Worm (Caenorhabditis elegans): ENCODE data around the gene srj-44.

Gene srj-44

DNA sequence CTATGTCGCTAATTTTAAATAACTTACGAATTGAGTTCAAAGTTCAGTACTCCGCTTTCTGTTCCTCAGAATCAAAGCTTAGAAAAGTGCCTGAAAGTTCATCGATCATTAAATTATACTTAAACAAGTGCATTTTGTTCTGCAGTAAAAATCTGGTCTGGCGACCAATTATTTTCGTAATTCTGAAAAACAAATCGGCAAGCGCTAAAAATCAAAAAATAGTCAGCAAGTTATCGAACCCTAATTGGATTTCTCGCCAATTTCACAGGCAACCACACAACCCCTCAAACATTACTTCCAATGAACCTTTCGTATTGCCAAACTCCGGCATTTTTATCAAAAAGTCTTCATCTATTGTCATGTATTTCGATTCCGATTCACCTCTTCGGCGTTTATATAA lies 17.4 kb upstream of the srj-44 start, which contains the start of gene srh-272:
srh-272 (plus strand) TSS at position 301 of the 400 bp plus-strand sequence.
- TF ChIP-seq med-1 (GFP tag; optimal IDR thresholded peaks at IDR 0.05; ENCODE audit: insufficient read depth): no peak
- no peak for TF ChIP-seq cog-1 (tag; optimal IDR thresholded peaks at IDR 0.05)
- no peak for TF ChIP-seq flt-1 (GFP tag; IDR thresholded peaks at IDR 0.05)
- no peak for TF ChIP-seq ztf-29 (GFP tag; IDR thresholded peaks at IDR 0.05)
- TF ChIP-seq T22C8.4 (GFP tag; IDR thresholded peaks at IDR 0.05): no peak
- no peak for TF ChIP-seq tab-1 (GFP tag; IDR thresholded peaks at IDR 0.05)
- no peak for TF ChIP-seq ztf-23 (GFP tag; IDR thresholded peaks at IDR 0.05)

DNA sequence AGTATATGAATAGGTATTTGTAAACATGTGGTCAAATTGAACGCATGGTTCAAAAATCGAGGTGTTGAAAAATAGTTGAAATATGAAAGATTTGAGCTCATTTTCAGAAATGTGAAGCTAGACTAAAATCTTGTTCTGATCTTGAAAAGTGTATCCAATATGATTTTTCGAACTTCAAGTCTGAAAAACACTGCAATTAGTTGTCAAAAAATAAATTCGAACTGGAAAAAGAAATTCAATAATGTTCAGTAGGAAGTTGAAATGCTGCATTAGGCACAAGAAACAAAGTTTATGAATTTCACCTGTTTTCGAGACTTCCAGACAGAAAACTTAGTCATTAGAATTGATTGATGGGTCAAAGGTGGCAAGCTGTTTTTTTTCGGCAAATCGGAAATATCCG lies 15.8 kb upstream of the srj-44 start, which contains the start of gene srh-270:
srh-270 (minus strand) TSS at position 101 of the 400 bp plus-strand sequence.
- TF ChIP-seq cog-1 (tag; optimal IDR thresholded peaks at IDR 0.05): no peak
- TF ChIP-seq klf-2 (GFP tag; conservative IDR thresholded peaks at IDR 0.05): no peak

DNA sequence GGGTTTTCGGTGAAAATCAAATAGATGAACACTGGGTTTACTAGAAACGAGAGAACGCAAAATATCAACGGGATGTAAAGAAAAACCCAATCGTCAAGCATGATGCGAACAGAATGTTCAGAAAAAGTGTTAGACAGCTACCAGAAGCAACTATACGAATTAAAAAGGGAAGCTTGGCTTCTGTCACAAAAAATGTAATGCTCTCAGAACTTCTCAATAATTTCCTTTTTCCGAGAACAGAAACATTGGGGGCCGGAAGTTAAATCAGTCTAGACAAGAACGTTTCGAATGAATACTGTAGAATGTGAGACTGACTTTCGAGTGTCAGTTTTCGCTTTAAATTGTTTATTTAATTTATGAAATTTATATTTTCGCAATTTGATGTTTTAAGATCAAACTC lies 14.1 kb upstream of the srj-44 start, which contains the start of gene srj-54:
srj-54 (minus strand) TSS at position 101 of the 400 bp plus-strand sequence.
- TF ChIP-seq ztf-29 (GFP tag; IDR thresholded peaks at IDR 0.05) (no peak), ref-1 (GFP tag; conservative IDR thresholded peaks at IDR 0.05) (no peak), ztf-23 (GFP tag; IDR thresholded peaks at IDR 0.05) (no peak), klf-2 (GFP tag; conservative IDR thresholded peaks at IDR 0.05) (no peak), tab-1 (GFP tag; IDR thresholded peaks at IDR 0.05) (no peak), flt-1 (GFP tag; IDR thresholded peaks at IDR 0.05) (no peak), T22C8.4 (GFP tag; IDR thresholded peaks at IDR 0.05) (no peak), cog-1 (tag; optimal IDR thresholded peaks at IDR 0.05) (no peak), med-1 (GFP tag; optimal IDR thresholded peaks at IDR 0.05; ENCODE audit: insufficient read depth) (no peak)

DNA sequence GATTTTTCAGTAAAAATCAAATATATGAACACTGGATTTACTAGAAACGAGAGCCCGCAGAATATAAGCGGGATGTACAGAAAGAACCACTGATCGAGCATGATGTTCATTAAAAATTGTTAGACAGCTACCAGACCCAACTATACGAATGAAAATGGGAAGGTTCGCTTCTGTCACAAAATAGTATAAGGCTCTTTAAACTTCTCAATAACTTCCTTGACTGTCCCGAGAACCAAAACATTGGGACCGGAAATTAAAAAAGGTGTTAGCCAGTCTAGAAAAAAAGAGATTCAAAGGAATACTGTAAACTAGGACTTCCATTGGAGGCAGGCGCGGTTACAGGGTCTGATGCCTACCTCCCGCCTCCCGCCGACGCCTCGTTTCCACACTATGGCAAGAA lies 12.2 kb upstream of the srj-44 start, which contains the start of gene srj-55:
srj-55 (minus strand) TSS at position 101 of the 400 bp plus-strand sequence.
- TF ChIP-seq tab-1 (GFP tag; IDR thresholded peaks at IDR 0.05) (no peak), flt-1 (GFP tag; IDR thresholded peaks at IDR 0.05) (no peak), ztf-29 (GFP tag; IDR thresholded peaks at IDR 0.05) (no peak), med-1 (GFP tag; optimal IDR thresholded peaks at IDR 0.05; ENCODE audit: insufficient read depth) (no peak), ref-1 (GFP tag; conservative IDR thresholded peaks at IDR 0.05) (no peak), klf-2 (GFP tag; conservative IDR thresholded peaks at IDR 0.05) (no peak), T22C8.4 (GFP tag; IDR thresholded peaks at IDR 0.05) (no peak), ztf-23 (GFP tag; IDR thresholded peaks at IDR 0.05) (no peak), cog-1 (tag; optimal IDR thresholded peaks at IDR 0.05) (no peak)

DNA sequence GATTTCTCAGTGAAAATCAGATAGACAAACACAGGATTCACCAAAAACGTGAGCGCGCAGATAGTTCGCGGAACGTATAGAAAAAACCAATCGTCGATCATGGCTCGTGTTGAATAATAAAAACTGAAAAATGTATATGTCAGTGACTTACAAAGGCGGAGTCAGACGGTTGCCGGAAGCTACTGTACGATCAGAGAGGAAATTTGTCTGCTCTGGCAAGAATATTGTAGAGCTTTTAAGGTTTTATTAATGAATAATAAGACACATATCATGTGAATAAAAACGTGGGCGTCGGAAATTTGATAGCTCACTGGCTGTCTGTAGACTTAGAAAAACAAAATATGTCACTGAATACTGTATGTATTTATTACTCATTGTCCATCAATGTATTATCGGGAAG lies 9.8 kb upstream of the srj-44 start, which contains the start of gene srj-57:
srj-57 (minus strand) TSS at position 101 of the 400 bp plus-strand sequence.
- no peak for TF ChIP-seq tab-1 (GFP tag; IDR thresholded peaks at IDR 0.05)
- no peak for TF ChIP-seq ztf-29 (GFP tag; IDR thresholded peaks at IDR 0.05)
- TF ChIP-seq med-1 (GFP tag; optimal IDR thresholded peaks at IDR 0.05; ENCODE audit: insufficient read depth): no peak
- no peak for TF ChIP-seq klf-2 (GFP tag; conservative IDR thresholded peaks at IDR 0.05)
- TF ChIP-seq ref-1 (GFP tag; conservative IDR thresholded peaks at IDR 0.05): no peak
- TF ChIP-seq flt-1 (GFP tag; IDR thresholded peaks at IDR 0.05): no peak
- no peak for TF ChIP-seq T22C8.4 (GFP tag; IDR thresholded peaks at IDR 0.05)
- TF ChIP-seq ztf-23 (GFP tag; IDR thresholded peaks at IDR 0.05): no peak
- TF ChIP-seq cog-1 (tag; optimal IDR thresholded peaks at IDR 0.05): no peak

DNA sequence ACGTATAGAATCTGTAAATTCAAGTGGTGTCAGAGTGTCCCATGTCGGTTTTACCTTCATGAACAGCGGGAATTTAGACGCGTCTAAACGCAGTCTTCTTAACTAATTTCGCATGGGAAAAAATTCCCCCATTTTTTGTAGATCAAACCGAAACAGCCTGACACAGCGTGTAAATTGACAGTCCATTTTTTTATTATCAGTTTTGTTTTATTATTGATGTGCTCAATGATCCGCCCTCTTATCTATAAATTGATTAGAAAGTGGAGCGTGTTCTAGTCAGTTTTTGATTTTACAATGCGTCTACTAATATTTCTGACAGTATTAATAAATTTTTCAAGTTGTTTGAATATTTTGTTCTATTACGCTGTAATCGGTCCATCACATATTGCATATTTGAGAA lies 3.4 kb upstream of the srj-44 start, which contains the start of gene ugt-53:
ugt-53 (plus strand) TSS at position 273 of the 400 bp plus-strand sequence.
- no peak for TF ChIP-seq ztf-23 (GFP tag; IDR thresholded peaks at IDR 0.05)

DNA sequence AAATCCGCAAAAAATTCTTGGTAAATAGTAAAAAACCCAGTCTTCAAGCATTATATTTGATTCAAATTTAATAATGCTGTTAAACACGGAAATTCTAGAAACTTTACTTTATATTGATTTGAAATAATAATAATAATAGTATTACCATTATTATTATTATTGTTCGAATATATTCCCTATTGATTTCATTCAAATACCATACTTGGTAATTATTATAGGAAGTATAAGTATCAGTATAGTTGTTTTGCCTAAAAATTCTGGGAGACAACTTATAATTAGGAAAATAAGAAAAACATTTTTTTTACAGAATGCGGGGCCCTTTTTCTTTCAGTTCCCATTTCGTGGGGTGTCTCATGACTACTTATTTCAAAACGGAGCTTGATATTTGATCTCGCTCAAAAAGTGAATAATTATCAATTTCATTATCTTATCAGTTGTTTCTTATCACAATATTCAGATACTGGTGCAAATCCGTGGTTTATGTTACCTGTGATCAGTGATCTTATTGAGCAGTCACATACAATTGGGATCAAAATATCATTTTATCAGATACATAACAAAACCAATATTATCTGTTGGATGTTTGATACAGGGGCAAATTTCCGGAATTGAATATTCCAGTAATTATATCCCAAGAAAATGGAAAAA lies 2.7 kb upstream of the srj-44 start, which contains the start of gene srj-49:
srj-49 (minus strand) TSS at position 51 of the 648 bp plus-strand sequence.
- no peak for TF ChIP-seq ztf-29 (GFP tag; IDR thresholded peaks at IDR 0.05)
- TF ChIP-seq T22C8.4 (GFP tag; IDR thresholded peaks at IDR 0.05): no peak
- no peak for TF ChIP-seq tab-1 (GFP tag; IDR thresholded peaks at IDR 0.05)
- no peak for TF ChIP-seq klf-2 (GFP tag; conservative IDR thresholded peaks at IDR 0.05)
- no peak for TF ChIP-seq med-1 (GFP tag; optimal IDR thresholded peaks at IDR 0.05; ENCODE audit: insufficient read depth)
- no peak for TF ChIP-seq flt-1 (GFP tag; IDR thresholded peaks at IDR 0.05)
- no peak for TF ChIP-seq ztf-23 (GFP tag; IDR thresholded peaks at IDR 0.05)
- TF ChIP-seq ref-1 (GFP tag; conservative IDR thresholded peaks at IDR 0.05): no peak
- TF ChIP-seq cog-1 (tag; optimal IDR thresholded peaks at IDR 0.05): no peak

DNA sequence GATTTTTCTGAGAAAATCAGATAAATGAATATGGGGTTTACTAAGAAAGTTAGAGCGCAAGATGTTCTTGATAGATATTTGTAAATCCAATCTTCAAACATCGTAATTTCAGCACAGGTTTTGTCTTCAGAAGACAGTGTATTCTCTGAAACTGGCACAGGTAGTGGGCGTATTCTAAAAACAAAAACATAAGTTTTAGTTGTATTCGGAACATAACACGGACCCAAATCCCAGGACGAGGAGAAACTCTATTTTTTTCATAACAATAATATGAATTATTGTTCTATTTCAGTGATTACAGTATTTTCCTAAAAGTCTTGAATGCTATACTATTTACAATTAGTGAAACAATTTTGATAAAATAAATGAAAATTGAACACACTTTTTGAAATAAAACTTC lies 9.2 kb downstream of the srj-44 start, which contains the start of gene srj-45:
srj-45 (minus strand) TSS at position 101 of the 400 bp plus-strand sequence.
- TF ChIP-seq ztf-29 (GFP tag; IDR thresholded peaks at IDR 0.05): no peak
- no peak for TF ChIP-seq T22C8.4 (GFP tag; IDR thresholded peaks at IDR 0.05)
- no peak for TF ChIP-seq ztf-23 (GFP tag; IDR thresholded peaks at IDR 0.05)
- TF ChIP-seq flt-1 (GFP tag; IDR thresholded peaks at IDR 0.05): no peak
- TF ChIP-seq cog-1 (tag; optimal IDR thresholded peaks at IDR 0.05): no peak
- no peak for TF ChIP-seq med-1 (GFP tag; optimal IDR thresholded peaks at IDR 0.05; ENCODE audit: insufficient read depth)

DNA sequence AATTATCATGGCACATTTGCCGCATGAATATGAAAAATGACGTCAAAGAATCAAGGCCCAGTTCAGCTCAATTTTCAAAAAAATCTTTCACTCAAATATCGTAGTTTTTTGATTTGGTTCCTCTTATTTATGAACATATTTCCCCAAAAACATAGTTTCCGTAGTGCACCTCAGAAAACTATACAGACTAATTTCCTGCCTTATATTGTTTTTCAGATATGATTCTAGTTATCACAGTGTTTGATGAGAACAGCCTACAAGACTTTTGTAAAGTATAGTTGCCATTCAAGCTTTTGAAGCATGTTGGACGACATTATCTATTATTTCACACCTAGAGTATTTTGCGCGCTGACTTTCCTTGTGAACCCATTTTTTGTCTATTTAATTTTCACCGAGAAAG lies 13.0 kb downstream of the srj-44 start, which contains the start of gene srj-50:
srj-50 (plus strand) TSS at position 301 of the 400 bp plus-strand sequence.
- TF ChIP-seq med-1 (GFP tag; optimal IDR thresholded peaks at IDR 0.05; ENCODE audit: insufficient read depth) (no peak), ztf-29 (GFP tag; IDR thresholded peaks at IDR 0.05) (no peak), klf-2 (GFP tag; conservative IDR thresholded peaks at IDR 0.05) (no peak), cog-1 (tag; optimal IDR thresholded peaks at IDR 0.05) (no peak), T22C8.4 (GFP tag; IDR thresholded peaks at IDR 0.05) (no peak), ref-1 (GFP tag; conservative IDR thresholded peaks at IDR 0.05) (no peak), flt-1 (GFP tag; IDR thresholded peaks at IDR 0.05) (no peak)

DNA sequence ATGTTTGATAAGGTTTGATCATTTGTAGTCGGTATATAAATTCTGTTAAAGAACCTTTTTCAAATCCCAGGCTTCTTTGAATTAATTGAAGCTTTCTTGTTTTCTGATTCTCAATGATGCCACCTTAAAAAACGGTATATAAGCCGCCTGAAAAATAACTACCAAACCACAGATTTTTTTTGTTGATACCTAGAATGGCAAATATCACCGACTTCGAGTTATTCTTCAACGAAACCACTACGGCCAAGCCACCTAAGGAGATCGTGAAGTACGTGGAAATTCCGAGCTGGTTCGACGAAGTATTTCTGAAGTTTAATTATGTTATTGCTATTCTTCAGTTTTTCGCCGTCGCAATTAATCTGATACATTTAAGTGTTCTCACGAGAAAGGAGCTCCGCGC lies 14.9 kb downstream of the srj-44 start, which contains the start of gene srw-2:
srw-2 (plus strand) TSS at position 62 of the 400 bp plus-strand sequence.
- TF ChIP-seq T22C8.4 (GFP tag; IDR thresholded peaks at IDR 0.05): no peak

All from whole organism, midembryonic.